Fruit fly (Drosophila melanogaster): ENCODE results near the gene CG3842.

Gene CG3842

dm6 chrX:6337702-6338101 lies at the start of gene CG3842:
CG3842 (plus strand) TSS chrX:6337762.
- TF ChIP-seq CG8478 (optimal IDR thresholded peaks at IDR 0.05), result no peak
- no peak for TF ChIP-seq Dll (optimal IDR thresholded peaks at IDR 0.05)
- no peak for TF ChIP-seq psq (optimal IDR thresholded peaks at IDR 0.05)
- TF ChIP-seq usp (GFP tag; optimal IDR thresholded peaks at IDR 0.05), result no peak
- no peak for TF ChIP-seq EcR (GFP tag; optimal IDR thresholded peaks at IDR 0.05)
- TF ChIP-seq pan (optimal IDR thresholded peaks at IDR 0.05), result no peak

dm6 chrX:6287842-6288241 lies 49.7 kb upstream of the CG3842 start, which contains the start of the genes Top3beta and wuho:
Top3beta (minus strand) TSS chrX:6287990.
wuho (plus strand) TSS chrX:6288100.
- TF ChIP-seq Dll (optimal IDR thresholded peaks at IDR 0.05) (no peak), EcR (GFP tag; optimal IDR thresholded peaks at IDR 0.05) (no peak), pan (optimal IDR thresholded peaks at IDR 0.05) (no peak), psq (optimal IDR thresholded peaks at IDR 0.05) (no peak), CG8478 (optimal IDR thresholded peaks at IDR 0.05) (no peak), usp (GFP tag; optimal IDR thresholded peaks at IDR 0.05) (no peak)

- TF ChIP-seq Dll (optimal IDR thresholded peaks at IDR 0.05) (no peak), EcR (GFP tag; optimal IDR thresholded peaks at IDR 0.05) (no peak), psq (optimal IDR thresholded peaks at IDR 0.05) (no peak), usp (GFP tag; optimal IDR thresholded peaks at IDR 0.05) (no peak), CG8478 (optimal IDR thresholded peaks at IDR 0.05) (no peak), pan (optimal IDR thresholded peaks at IDR 0.05) (no peak)
These were observed 46.4 kb upstream of the CG3842 start, which contains the start of the genes Rpt4 and mldr for dm6 chrX:6291083-6291699. Rpt4 (minus strand) TSS chrX:6291245. mldr (plus strand) TSS chrX:6291303.

dm6 chrX:6294243-6294642 lies 43.3 kb upstream of the CG3842 start, which contains the start of gene CG15892:
CG15892 (minus strand) TSS chrX:6294343.
- TF ChIP-seq usp (GFP tag; optimal IDR thresholded peaks at IDR 0.05) (no peak), pan (optimal IDR thresholded peaks at IDR 0.05) (no peak), Dll (optimal IDR thresholded peaks at IDR 0.05) (no peak), psq (optimal IDR thresholded peaks at IDR 0.05) (no peak), EcR (GFP tag; optimal IDR thresholded peaks at IDR 0.05) (no peak)

dm6 chrX:6295129-6295539 lies 42.4 kb upstream of the CG3842 start, which contains the start of the genes CG15891 and CG3815:
CG15891 (minus strand) TSS chrX:6295345.
CG3815 (plus strand) TSS chrX:6295389.
- TF ChIP-seq usp (GFP tag; optimal IDR thresholded peaks at IDR 0.05), result no peak
- TF ChIP-seq CG8478 (optimal IDR thresholded peaks at IDR 0.05), result no peak
- TF ChIP-seq psq (optimal IDR thresholded peaks at IDR 0.05), result no peak
- TF ChIP-seq EcR (GFP tag; optimal IDR thresholded peaks at IDR 0.05), result no peak

- no peak for TF ChIP-seq psq (optimal IDR thresholded peaks at IDR 0.05)
- TF ChIP-seq CG8478 (optimal IDR thresholded peaks at IDR 0.05), result no peak
- TF ChIP-seq pan (optimal IDR thresholded peaks at IDR 0.05), result no peak
- no peak for TF ChIP-seq usp (GFP tag; optimal IDR thresholded peaks at IDR 0.05)
- TF ChIP-seq EcR (GFP tag; optimal IDR thresholded peaks at IDR 0.05), result no peak
- no peak for TF ChIP-seq Dll (optimal IDR thresholded peaks at IDR 0.05)
These were observed 36.5 kb upstream of the CG3842 start, which contains the start of gene CG12219 for dm6 chrX:6301052-6301451. CG12219 (minus strand) TSS chrX:6301285.

- no peak for TF ChIP-seq CG8478 (optimal IDR thresholded peaks at IDR 0.05)
- TF ChIP-seq Dll (optimal IDR thresholded peaks at IDR 0.05), result no peak
- no peak for TF ChIP-seq psq (optimal IDR thresholded peaks at IDR 0.05)
- TF ChIP-seq usp (GFP tag; optimal IDR thresholded peaks at IDR 0.05), result no peak
- TF ChIP-seq EcR (GFP tag; optimal IDR thresholded peaks at IDR 0.05), result no peak
- no peak for TF ChIP-seq pan (optimal IDR thresholded peaks at IDR 0.05)
These were observed 34.4 kb upstream of the CG3842 start for dm6 chrX:6303196-6303595.

dm6 chrX:6303675-6304074 lies 33.9 kb upstream of the CG3842 start, which contains the start of gene CG3823:
CG3823 (plus strand) TSS chrX:6303975.
- TF ChIP-seq psq (optimal IDR thresholded peaks at IDR 0.05) (no peak), EcR (GFP tag; optimal IDR thresholded peaks at IDR 0.05) (no peak), CG8478 (optimal IDR thresholded peaks at IDR 0.05) (no peak), usp (GFP tag; optimal IDR thresholded peaks at IDR 0.05) (no peak), Dll (optimal IDR thresholded peaks at IDR 0.05) (no peak), pan (optimal IDR thresholded peaks at IDR 0.05) (no peak)

dm6 chrX:6304203-6304602 lies 33.4 kb upstream of the CG3842 start:
- TF ChIP-seq EcR (GFP tag; optimal IDR thresholded peaks at IDR 0.05), result no peak
- TF ChIP-seq psq (optimal IDR thresholded peaks at IDR 0.05), result no peak
- no peak for TF ChIP-seq usp (GFP tag; optimal IDR thresholded peaks at IDR 0.05)
- TF ChIP-seq pan (optimal IDR thresholded peaks at IDR 0.05), result no peak
- no peak for TF ChIP-seq Dll (optimal IDR thresholded peaks at IDR 0.05)
- TF ChIP-seq CG8478 (optimal IDR thresholded peaks at IDR 0.05), result no peak

dm6 chrX:6305317-6305716 lies 32.2 kb upstream of the CG3842 start:
- TF ChIP-seq usp (GFP tag; optimal IDR thresholded peaks at IDR 0.05) (no peak), EcR (GFP tag; optimal IDR thresholded peaks at IDR 0.05) (no peak), pan (optimal IDR thresholded peaks at IDR 0.05) (no peak), CG8478 (optimal IDR thresholded peaks at IDR 0.05) (no peak), psq (optimal IDR thresholded peaks at IDR 0.05) (no peak), Dll (optimal IDR thresholded peaks at IDR 0.05) (no peak)

- no peak for TF ChIP-seq CG8478 (optimal IDR thresholded peaks at IDR 0.05)
- TF ChIP-seq Dll (optimal IDR thresholded peaks at IDR 0.05), result no peak
- TF ChIP-seq usp (GFP tag; optimal IDR thresholded peaks at IDR 0.05), result no peak
- no peak for TF ChIP-seq EcR (GFP tag; optimal IDR thresholded peaks at IDR 0.05)
- no peak for TF ChIP-seq pan (optimal IDR thresholded peaks at IDR 0.05)
- TF ChIP-seq psq (optimal IDR thresholded peaks at IDR 0.05), result no peak
These were observed 28.7 kb upstream of the CG3842 start, which contains the start of gene CG15894 for dm6 chrX:6308852-6309251. CG15894 (plus strand) TSS chrX:6309212.

dm6 chrX:6310408-6310807 lies 27.2 kb upstream of the CG3842 start:
- TF ChIP-seq CG8478 (optimal IDR thresholded peaks at IDR 0.05) (no peak), psq (optimal IDR thresholded peaks at IDR 0.05) (no peak), Dll (optimal IDR thresholded peaks at IDR 0.05) (no peak), EcR (GFP tag; optimal IDR thresholded peaks at IDR 0.05) (no peak), pan (optimal IDR thresholded peaks at IDR 0.05) (no peak), usp (GFP tag; optimal IDR thresholded peaks at IDR 0.05) (no peak)
